Worm (Caenorhabditis elegans): ENCODE data around the gene cyp-33C3.

cyp-33C3 gene

ce11 chrV:2242630-2243029, at the start of gene cyp-33C3:
cyp-33C3 (plus strand) TSS chrV:2242778.
- TF ChIP-seq ces-1 (GFP tag; optimal IDR thresholded peaks at IDR 0.05), result no peak
- TF ChIP-seq lsy-2 (tag; optimal IDR thresholded peaks at IDR 0.05), result no peak
- TF ChIP-seq ham-2 (GFP tag; optimal IDR thresholded peaks at IDR 0.05), result no peak
- no peak for TF ChIP-seq ceh-83 (GFP tag; optimal IDR thresholded peaks at IDR 0.05)

ce11 chrV:2199594-2199993, 43.0 kb upstream of the cyp-33C3 start:
- TF ChIP-seq mls-2 (tag; optimal IDR thresholded peaks at IDR 0.05), result no peak
- no peak for TF ChIP-seq elt-3 (tag; optimal IDR thresholded peaks at IDR 0.05)
- no peak for TF ChIP-seq zip-8 (tag; optimal IDR thresholded peaks at IDR 0.05)
- TF ChIP-seq drap-1 (GFP tag; optimal IDR thresholded peaks at IDR 0.05), result no peak
- no peak for TF ChIP-seq hlh-1 (tag; optimal IDR thresholded peaks at IDR 0.05)
- no peak for TF ChIP-seq nhr-2 (tag; optimal IDR thresholded peaks at IDR 0.05)
- no peak for TF ChIP-seq lin-13 (tag; optimal IDR thresholded peaks at IDR 0.05)
- no peak for TF ChIP-seq nhr-12 (tag; optimal IDR thresholded peaks at IDR 0.05)
- TF ChIP-seq lsy-2 (tag; optimal IDR thresholded peaks at IDR 0.05), result no peak
- TF ChIP-seq nhr-28 (tag; optimal IDR thresholded peaks at IDR 0.05), result no peak
- TF ChIP-seq pha-4 (tag; optimal IDR thresholded peaks at IDR 0.05), result no peak
- no peak for TF ChIP-seq tbx-8 (GFP tag; optimal IDR thresholded peaks at IDR 0.05)
- no peak for TF ChIP-seq nhr-237 (tag; optimal IDR thresholded peaks at IDR 0.05)
- no peak for TF ChIP-seq bed-3 (GFP tag; optimal IDR thresholded peaks at IDR 0.05)
- TF ChIP-seq ceh-43 (GFP tag; optimal IDR thresholded peaks at IDR 0.05), result no peak

DNA sequence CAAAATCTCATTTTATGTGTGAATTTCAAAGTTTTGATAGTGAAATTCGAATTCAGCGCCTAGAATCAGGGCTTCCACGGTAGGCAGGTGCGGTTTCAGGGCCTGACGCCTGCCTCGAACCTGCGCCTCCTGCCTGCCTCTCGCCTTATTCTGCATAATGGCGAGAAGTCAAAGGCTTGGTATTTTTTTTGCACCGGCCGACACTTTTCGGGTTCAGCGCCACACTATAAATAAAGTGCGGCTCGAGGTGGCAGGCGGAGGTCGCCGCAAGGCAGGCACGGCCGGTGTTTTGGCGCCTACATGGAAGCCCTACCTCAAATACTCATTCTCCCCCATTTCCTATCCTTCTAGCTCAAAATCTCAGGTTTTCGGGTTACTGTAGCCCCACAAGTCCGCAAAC, 42.2 kb upstream of the cyp-33C3 start:
- TF ChIP-seq nhr-12 (tag; optimal IDR thresholded peaks at IDR 0.05) (no peak), ceh-83 (GFP tag; optimal IDR thresholded peaks at IDR 0.05) (no peak), blmp-1 (tag; optimal IDR thresholded peaks at IDR 0.05) (no peak), lin-13 (tag; optimal IDR thresholded peaks at IDR 0.05) (no peak), pha-4 (tag; optimal IDR thresholded peaks at IDR 0.05) (no peak), flh-1 (GFP tag; optimal IDR thresholded peaks at IDR 0.05) (no peak), ceh-39 (tag; optimal IDR thresholded peaks at IDR 0.05) (no peak), nhr-28 (tag; optimal IDR thresholded peaks at IDR 0.05) (no peak), sem-2 (GFP tag; optimal IDR thresholded peaks at IDR 0.05) (no peak)

- TF ChIP-seq unc-39 (tag; optimal IDR thresholded peaks at IDR 0.05) (no peak), M03D4.4 (tag; optimal IDR thresholded peaks at IDR 0.05) (no peak), ces-1 (GFP tag; optimal IDR thresholded peaks at IDR 0.05) (no peak), nhr-12 (tag; optimal IDR thresholded peaks at IDR 0.05) (no peak), drap-1 (GFP tag; optimal IDR thresholded peaks at IDR 0.05) (no peak), ceh-83 (GFP tag; optimal IDR thresholded peaks at IDR 0.05) (no peak), sem-2 (GFP tag; optimal IDR thresholded peaks at IDR 0.05) (no peak), nhr-76 (tag; optimal IDR thresholded peaks at IDR 0.05) (no peak), hlh-1 (tag; optimal IDR thresholded peaks at IDR 0.05) (no peak), mep-1 (tag; optimal IDR thresholded peaks at IDR 0.05) (no peak), elt-1 (tag; optimal IDR thresholded peaks at IDR 0.05; ENCODE audit: borderline replicate concordance, insufficient read depth) (no peak), lsy-2 (tag; optimal IDR thresholded peaks at IDR 0.05) (no peak), unc-120 (tag; optimal IDR thresholded peaks at IDR 0.05; ENCODE audit: poor library complexity, severe bottlenecking) (no peak), elt-3 (tag; optimal IDR thresholded peaks at IDR 0.05) (no peak), lin-32 (GFP tag; optimal IDR thresholded peaks at IDR 0.05) (no peak)
Observed at ce11 chrV:2201240-2201639, 41.3 kb upstream of the cyp-33C3 start, which contains the start of gene cyp-32B1. cyp-32B1 (minus strand) TSS chrV:2201415.

DNA sequence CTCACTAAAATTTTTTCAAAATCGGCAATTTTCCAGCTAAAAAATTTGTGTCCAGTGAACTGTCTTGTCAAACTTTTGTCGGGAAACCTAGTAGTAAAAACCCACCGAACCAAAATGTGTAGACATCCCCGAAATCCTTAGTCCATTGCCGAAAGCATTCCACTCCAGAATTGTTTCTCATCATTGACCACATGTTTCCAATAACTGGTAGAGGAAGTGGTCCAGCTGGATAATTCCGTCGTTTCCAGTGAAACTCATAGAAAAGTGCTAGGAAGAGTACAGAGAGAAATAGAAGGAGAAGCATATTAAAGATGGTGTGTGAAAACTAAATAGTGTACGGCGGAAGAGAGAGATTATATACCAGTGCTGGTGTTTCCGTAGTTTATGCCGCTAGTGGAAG, 38.5 kb upstream of the cyp-33C3 start, which contains the start of gene cyp-33C12:
Gene cyp-33C12, minus strand, starts transcription at position 321 of the 400 bp plus-strand sequence.
- TF ChIP-seq nhr-28 (tag; optimal IDR thresholded peaks at IDR 0.05), result no peak

- TF ChIP-seq ces-1 (GFP tag; optimal IDR thresholded peaks at IDR 0.05), result no peak
- TF ChIP-seq ceh-39 (tag; optimal IDR thresholded peaks at IDR 0.05), result no peak
- no peak for TF ChIP-seq nhr-76 (tag; optimal IDR thresholded peaks at IDR 0.05)
Observed at ce11 chrV:2206181-2206580, 36.4 kb upstream of the cyp-33C3 start, which contains the start of gene srt-40. srt-40 (minus strand) TSS chrV:2206281.

Measured in whole organism, mixed stage, embryonic.